Fruit fly (Drosophila melanogaster): ENCODE measurements around the gene CG44532.

Gene CG44532

DNA sequence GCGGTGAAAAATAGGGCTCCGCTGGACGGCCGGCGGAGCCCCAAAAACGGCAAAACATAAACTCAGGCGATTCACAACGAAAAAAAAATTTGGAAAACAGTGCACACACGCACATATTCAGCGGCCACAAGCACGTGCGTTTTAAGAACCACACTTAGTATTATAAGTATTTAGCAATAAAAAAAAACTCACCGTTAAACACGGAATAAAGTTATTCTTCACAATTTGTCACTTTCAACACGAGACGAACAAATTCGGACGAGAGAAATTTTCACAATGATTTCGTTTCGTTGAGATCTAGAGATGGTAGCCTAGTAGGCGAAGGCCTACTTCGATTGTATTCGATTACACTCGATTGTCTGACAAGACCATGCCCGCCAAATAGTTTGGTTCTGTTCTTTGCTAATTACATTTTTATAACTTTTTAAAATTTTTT is 5.5 kb upstream of the CG44532 start, which contains the start of gene His3.3B:
His3.3B (minus strand) TSS at position 282 of the 436 bp plus-strand sequence.
- TF ChIP-seq GATAd (GFP tag; optimal IDR thresholded peaks at IDR 0.05) = no peak
- TF ChIP-seq tai (GFP tag; optimal IDR thresholded peaks at IDR 0.05) = no peak
- TF ChIP-seq brk (GFP tag; optimal IDR thresholded peaks at IDR 0.05) = peak; percentile 17
- peak; percentile 24 for TF ChIP-seq h (GFP tag; optimal IDR thresholded peaks at IDR 0.05)
- TF ChIP-seq Sp1 (GFP tag; optimal IDR thresholded peaks at IDR 0.05) = peak; percentile 14
- TF ChIP-seq rgr (GFP tag; optimal IDR thresholded peaks at IDR 0.05) = peak; percentile 6
- TF ChIP-seq Dif (GFP tag; optimal IDR thresholded peaks at IDR 0.05; ENCODE audit: partially characterized antibody) = peak; percentile 33
- peak; percentile 12 for TF ChIP-seq br (GFP tag; optimal IDR thresholded peaks at IDR 0.05)

DNA sequence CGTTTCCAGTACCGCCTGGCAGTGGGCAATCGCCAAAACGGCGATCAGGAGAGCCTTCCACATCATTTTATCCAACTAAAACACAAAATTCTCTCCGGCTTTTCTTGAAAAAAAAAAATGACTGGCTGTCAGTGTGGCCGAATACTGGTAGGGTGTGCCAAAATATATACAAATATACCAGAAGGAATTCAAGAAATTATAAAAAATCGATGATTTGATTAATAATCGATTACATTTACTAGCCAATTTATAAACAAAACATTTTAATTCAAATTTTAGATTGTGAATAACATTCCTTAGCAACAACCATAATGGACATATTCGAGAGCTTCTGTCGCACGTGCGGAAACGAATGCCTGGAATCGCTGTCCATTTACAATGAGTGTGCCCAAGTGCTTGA is 3.5 kb upstream of the CG44532 start, which contains the start of the genes Ost48 and Dlip1:
Ost48 (minus strand) TSS at position 150 of the 400 bp plus-strand sequence.
Dlip1 (plus strand) TSS at position 257 of the 400 bp plus-strand sequence.
- TF ChIP-seq Rel (GFP tag; optimal IDR thresholded peaks at IDR 0.05) (no peak), Rel (tag; optimal IDR thresholded peaks at IDR 0.05) (peak; percentile 3), rgr (GFP tag; optimal IDR thresholded peaks at IDR 0.05) (no peak)

DNA sequence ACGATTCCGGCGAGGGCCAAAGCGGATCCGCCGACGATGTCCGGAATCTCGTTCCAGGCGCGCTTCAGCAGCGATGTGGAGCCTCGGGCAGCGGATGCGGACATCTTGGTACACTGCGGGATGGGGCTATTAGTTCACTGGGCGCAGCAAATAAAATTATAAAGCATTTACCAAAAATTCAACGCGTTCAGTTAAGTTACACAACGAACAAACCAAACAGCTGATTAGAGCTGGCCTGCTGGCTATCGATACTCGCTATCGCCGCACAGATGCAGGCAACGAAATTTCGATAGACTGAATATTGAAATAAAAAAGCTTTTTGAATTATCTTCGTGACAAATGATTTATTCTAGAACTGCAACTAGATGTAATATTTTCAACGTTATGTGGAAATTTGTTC is 2.2 kb upstream of the CG44532 start, which contains the start of gene NdufA3:
NdufA3 (minus strand) TSS at position 317 of the 400 bp plus-strand sequence.
- TF ChIP-seq Hr83 (GFP tag; optimal IDR thresholded peaks at IDR 0.05; ENCODE audit: poor library complexity, severe bottlenecking) (peak; percentile 36), Sp1 (GFP tag; optimal IDR thresholded peaks at IDR 0.05) (no peak), h (GFP tag; optimal IDR thresholded peaks at IDR 0.05) (no peak), Jra (GFP tag; optimal IDR thresholded peaks at IDR 0.05) (no peak), dmrt93B (GFP tag; optimal IDR thresholded peaks at IDR 0.05) (no peak), Rel (GFP tag; optimal IDR thresholded peaks at IDR 0.05) (no peak), Rel (tag; optimal IDR thresholded peaks at IDR 0.05) (peak; percentile 11)

DNA sequence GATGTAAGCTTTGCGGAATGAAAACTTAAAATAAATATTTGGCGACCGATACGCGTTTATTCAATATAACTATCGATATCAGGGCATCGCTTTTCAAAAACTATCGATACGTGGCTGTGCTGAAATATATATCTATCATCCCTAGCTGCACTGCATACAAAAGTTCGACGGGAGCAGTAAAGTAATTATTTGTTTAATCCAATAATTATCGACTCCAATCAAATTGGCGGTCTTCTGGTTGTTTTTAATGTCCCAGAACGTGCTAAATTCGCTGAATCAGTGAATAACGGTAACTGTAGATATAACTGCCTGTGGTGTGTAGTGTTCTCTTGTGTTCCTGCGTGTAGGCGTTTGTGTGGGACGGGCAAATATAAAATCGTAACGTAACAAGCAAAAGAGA is 1.2 kb downstream of the CG44532 start, which contains the start of gene mei-P26:
mei-P26 (plus strand) TSS at position 146 of the 400 bp plus-strand sequence.
- peak; percentile 18 for TF ChIP-seq Jra (GFP tag; optimal IDR thresholded peaks at IDR 0.05)
- TF ChIP-seq Hr83 (GFP tag; optimal IDR thresholded peaks at IDR 0.05; ENCODE audit: poor library complexity, severe bottlenecking) = peak; percentile 3
- TF ChIP-seq fru (GFP tag; optimal IDR thresholded peaks at IDR 0.05) = peak; percentile 3
- TF ChIP-seq Hr78 (GFP tag; optimal IDR thresholded peaks at IDR 0.05) = no peak
- no peak for TF ChIP-seq Rel (GFP tag; optimal IDR thresholded peaks at IDR 0.05)
- peak; percentile 64 for TF ChIP-seq Rel (tag; optimal IDR thresholded peaks at IDR 0.05)
- no peak for TF ChIP-seq tai (GFP tag; optimal IDR thresholded peaks at IDR 0.05)
- TF ChIP-seq rgr (GFP tag; optimal IDR thresholded peaks at IDR 0.05) = peak; percentile 22

DNA sequence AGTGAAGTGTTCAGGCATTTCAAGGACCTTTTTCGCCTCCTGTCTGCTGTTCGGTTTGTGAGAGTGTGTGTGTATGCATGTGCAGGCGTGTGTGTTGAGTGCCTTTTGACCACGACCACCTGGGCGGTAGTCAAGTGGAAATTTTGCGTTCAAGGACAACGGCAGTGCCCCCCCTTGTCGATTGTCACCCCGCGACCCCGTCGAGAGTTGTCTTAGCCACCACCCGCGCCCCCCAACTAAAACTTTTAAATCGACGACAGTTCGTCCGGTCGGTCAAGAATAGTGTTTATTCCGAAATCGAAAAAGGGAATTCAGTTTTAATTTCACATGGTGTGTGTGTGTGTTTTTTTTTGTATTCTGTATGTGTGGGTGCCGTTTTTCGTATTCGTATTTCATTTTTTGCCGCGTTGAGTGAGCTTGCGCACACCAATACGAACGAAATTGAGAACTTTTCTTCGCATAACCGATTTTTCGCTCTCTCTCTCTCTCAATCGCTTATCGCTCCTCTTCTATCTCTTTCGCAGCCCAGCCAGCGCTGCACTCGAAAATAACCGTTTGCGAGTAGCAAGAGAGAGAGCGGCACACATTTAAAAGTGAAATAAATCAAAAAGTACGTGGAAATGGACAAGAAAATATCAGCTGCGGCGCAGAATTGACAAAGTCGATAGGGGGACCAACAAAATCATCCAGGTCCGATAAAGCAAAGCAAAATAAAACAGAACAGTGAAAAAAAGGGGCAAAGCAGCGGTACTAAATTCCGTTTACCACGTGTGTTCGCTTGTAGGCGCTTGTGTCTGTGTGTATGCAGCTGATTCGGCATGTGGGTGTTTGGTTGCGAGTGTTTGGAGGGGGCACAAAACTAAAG is 2.0 kb downstream of the CG44532 start:
- TF ChIP-seq HLH106 (tag; optimal IDR thresholded peaks at IDR 0.05) (no peak), fru (GFP tag; optimal IDR thresholded peaks at IDR 0.05) (no peak), Dfd (GFP tag; optimal IDR thresholded peaks at IDR 0.05) (no peak), Abd-B (GFP tag; optimal IDR thresholded peaks at IDR 0.05) (no peak), GATAd (GFP tag; optimal IDR thresholded peaks at IDR 0.05) (no peak), N (GFP tag; optimal IDR thresholded peaks at IDR 0.05) (peak; percentile 44), Jra (GFP tag; optimal IDR thresholded peaks at IDR 0.05) (no peak), tai (GFP tag; optimal IDR thresholded peaks at IDR 0.05) (no peak), ey (GFP tag; optimal IDR thresholded peaks at IDR 0.05) (no peak), sv (GFP tag; optimal IDR thresholded peaks at IDR 0.05) (no peak), brk (GFP tag; optimal IDR thresholded peaks at IDR 0.05) (no peak), usp (GFP tag; optimal IDR thresholded peaks at IDR 0.05) (no peak), Sp1 (GFP tag; optimal IDR thresholded peaks at IDR 0.05) (no peak), Rel (GFP tag; optimal IDR thresholded peaks at IDR 0.05) (peak; percentile 65), Rel (tag; optimal IDR thresholded peaks at IDR 0.05) (peak; percentile 32), Mio (GFP tag; optimal IDR thresholded peaks at IDR 0.05) (no peak), lola (GFP tag; optimal IDR thresholded peaks at IDR 0.05) (no peak), jim (GFP tag; optimal IDR thresholded peaks at IDR 0.05) (no peak), sage (GFP tag; optimal IDR thresholded peaks at IDR 0.05) (no peak), dmrt93B (GFP tag; optimal IDR thresholded peaks at IDR 0.05) (no peak), foxo (GFP tag; optimal IDR thresholded peaks at IDR 0.05) (no peak), OdsH (GFP tag; optimal IDR thresholded peaks at IDR 0.05) (no peak), CrebA (GFP tag; optimal IDR thresholded peaks at IDR 0.05; ENCODE audit: borderline replicate concordance) (no peak), woc (GFP tag; optimal IDR thresholded peaks at IDR 0.05) (no peak), Hr83 (GFP tag; optimal IDR thresholded peaks at IDR 0.05; ENCODE audit: poor library complexity, severe bottlenecking) (no peak), Hr78 (GFP tag; optimal IDR thresholded peaks at IDR 0.05) (no peak), pan (optimal IDR thresholded peaks at IDR 0.05) (no peak), dl (GFP tag; optimal IDR thresholded peaks at IDR 0.05; ENCODE audit: insufficient read depth in 1 of 2, partially characterized antibody in 2 of 2) (peak; percentile 49 to 56), br (GFP tag; optimal IDR thresholded peaks at IDR 0.05) (no peak), Vsx2 (GFP tag; optimal IDR thresholded peaks at IDR 0.05; ENCODE audit: partially characterized antibody) (no peak), rgr (GFP tag; optimal IDR thresholded peaks at IDR 0.05) (no peak), Hnf4 (GFP tag; optimal IDR thresholded peaks at IDR 0.05) (no peak), h (GFP tag; optimal IDR thresholded peaks at IDR 0.05) (no peak), Dif (GFP tag; optimal IDR thresholded peaks at IDR 0.05; ENCODE audit: partially characterized antibody) (peak; percentile 85), CG32264 (GFP tag; optimal IDR thresholded peaks at IDR 0.05) (no peak)

Data from whole organism, wandering third instar larva.